Fruit fly (Drosophila melanogaster) whole organism, embryonic: ENCODE measurements around the gene CG5079.

ENCODE experiments used
- Ada2b ChIP-seq: fragments of 200-800 bp; sonication (Bioruptor generic); IDR thresholded peaks from 2 replicates; pipeline ENCODE4 v1.3.6; 2022; ENCODE audit warnings: missing biosample characterization, missing genetic modification characterization
- Aef1 ChIP-seq: fragments of 200-800 bp; sonication (Bioruptor generic); IDR thresholded peaks from 3 replicates; pipeline ENCODE4 v1.3.6; 2022; ENCODE audit warnings: missing biosample characterization, missing genetic modification characterization
- Atf3 ChIP-seq: fragments of 200-800 bp; sonication (Bioruptor generic); optimal IDR thresholded peaks from 3 replicates; lab custom pipeline; 2016; ENCODE audit warnings: missing biosample characterization, missing genetic modification characterization
- B-H1 ChIP-seq: fragments of 200-800 bp; sonication (Bioruptor generic); IDR thresholded peaks from 3 replicates; pipeline ENCODE4 v1.3.6; 2022; ENCODE audit warnings: missing biosample characterization, missing genetic modification characterization
- BtbVII ChIP-seq: fragments of 200-800 bp; sonication (Bioruptor generic); optimal IDR thresholded peaks from 3 replicates; lab custom pipeline; 2017; ENCODE audit warnings: missing biosample characterization, mild to moderate bottlenecking, missing genetic modification characterization
- CG10366 ChIP-seq: fragments of 200-800 bp; sonication (Bioruptor generic); IDR thresholded peaks from 2 replicates; pipeline ENCODE4 v1.3.6; 2022; ENCODE audit warnings: missing biosample characterization, missing genetic modification characterization
- CG10654 ChIP-seq: fragments of 200-800 bp; sonication (Bioruptor generic); optimal IDR thresholded peaks from 2 replicates; lab custom pipeline; 2016; ENCODE audit warnings: missing biosample characterization, missing genetic modification characterization
- CG11456 ChIP-seq: fragments of 200-800 bp; sonication (Bioruptor generic); IDR thresholded peaks from 3 replicates; pipeline ENCODE4 v1.3.6; 2022; ENCODE audit warnings: missing biosample characterization, missing genetic modification characterization
- CG11504 ChIP-seq: fragments of 200-800 bp; sonication (Bioruptor generic); optimal IDR thresholded peaks from 3 replicates; lab custom pipeline; 2019; ENCODE audit warnings: missing biosample characterization, mild to moderate bottlenecking, missing genetic modification characterization, moderate library complexity
- CG12391 ChIP-seq: fragments of 200-800 bp; sonication (Bioruptor generic); optimal IDR thresholded peaks from 3 replicates; lab custom pipeline; 2018; ENCODE audit warnings: missing biosample characterization, mild to moderate bottlenecking, missing genetic modification characterization, moderate library complexity
- CG13287 ChIP-seq: fragments of 200-800 bp; sonication (Bioruptor generic); IDR thresholded peaks from 2 replicates; pipeline ENCODE4 v1.3.6; 2022; ENCODE audit warnings: missing biosample characterization, missing genetic modification characterization; ENCODE audit not compliant: partially characterized antibody
- CG16779 ChIP-seq: fragments of 200-800 bp; sonication (Bioruptor generic); IDR thresholded peaks from 2 replicates; pipeline ENCODE4 v1.3.6; 2022; ENCODE audit warnings: missing biosample characterization, missing genetic modification characterization
- CG17361 ChIP-seq: fragments of 200-800 bp; sonication (Bioruptor generic); IDR thresholded peaks from 3 replicates; pipeline ENCODE4 v1.3.6; 2022; ENCODE audit warnings: missing biosample characterization, missing genetic modification characterization
- CG17912 ChIP-seq: fragments of 200-800 bp; sonication (Bioruptor generic); optimal IDR thresholded peaks from 2 replicates; lab custom pipeline; 2018; ENCODE audit warnings: missing biosample characterization, mild to moderate bottlenecking, missing genetic modification characterization
- CG2120 ChIP-seq: fragments of 200-800 bp; sonication (Bioruptor generic); optimal IDR thresholded peaks from 3 replicates; lab custom pipeline; 2016; ENCODE audit warnings: missing biosample characterization, missing genetic modification characterization
- CG2129 ChIP-seq: fragments of 200-800 bp; sonication (Bioruptor generic); IDR thresholded peaks from 2 replicates; pipeline ENCODE4 v1.3.6; 2022; ENCODE audit warnings: missing biosample characterization, missing genetic modification characterization; ENCODE audit not compliant: partially characterized antibody
- CG30403 ChIP-seq: fragments of 200-800 bp; sonication (Bioruptor generic); optimal IDR thresholded peaks from 3 replicates; lab custom pipeline; 2016; ENCODE audit warnings: missing biosample characterization, missing genetic modification characterization
- CG42726 ChIP-seq: fragments of 200-800 bp; sonication (Bioruptor generic); IDR thresholded peaks from 2 replicates; pipeline ENCODE4 v1.3.6; 2022; ENCODE audit warnings: missing biosample characterization, missing genetic modification characterization; ENCODE audit not compliant: partially characterized antibody
- CG8359 ChIP-seq: fragments of 200-800 bp; sonication (Bioruptor generic); optimal IDR thresholded peaks from 2 replicates; lab custom pipeline; 2017; ENCODE audit warnings: missing biosample characterization, mild to moderate bottlenecking, missing genetic modification characterization, borderline replicate concordance
- CG8388 ChIP-seq: fragments of 200-800 bp; sonication (Bioruptor generic); optimal IDR thresholded peaks from 2 replicates; lab custom pipeline; 2019; ENCODE audit warnings: missing biosample characterization, mild to moderate bottlenecking, missing genetic modification characterization, moderate library complexity
- CHES-1-like ChIP-seq: fragments of 200-800 bp; sonication (Bioruptor generic); optimal IDR thresholded peaks from 2 replicates; lab custom pipeline; 2016; ENCODE audit warnings: missing biosample characterization, missing genetic modification characterization
- CkIIα-i1 ChIP-seq: fragments of 200-800 bp; sonication (Bioruptor generic); IDR thresholded peaks from 2 replicates; pipeline ENCODE4 v1.3.6; 2022; ENCODE audit warnings: missing biosample characterization, missing genetic modification characterization
- Dll ChIP-seq: fragments of 200-800 bp; sonication (Bioruptor generic); IDR thresholded peaks from 4 replicates; pipeline ENCODE4 v1.3.6; 2022; ENCODE audit warnings: missing biosample characterization, missing genetic modification characterization; ENCODE audit not compliant: partially characterized antibody
- Doc3 ChIP-seq: fragments of 200-800 bp; sonication (Bioruptor generic); IDR thresholded peaks from 3 replicates; pipeline ENCODE4 v1.3.6; 2022; ENCODE audit warnings: missing biosample characterization, missing genetic modification characterization; ENCODE audit not compliant: partially characterized antibody
- HLH4C ChIP-seq: fragments of 200-800 bp; sonication (Bioruptor generic); IDR thresholded peaks from 3 replicates; pipeline ENCODE4 v1.3.6; 2022; ENCODE audit warnings: missing biosample characterization, missing genetic modification characterization; ENCODE audit not compliant: partially characterized antibody
- HLH54F ChIP-seq: fragments of 200-800 bp; sonication (Bioruptor generic); optimal IDR thresholded peaks from 3 replicates; lab custom pipeline; 2016; ENCODE audit warnings: missing biosample characterization, missing genetic modification characterization
- Hmr ChIP-seq: fragments of 200-800 bp; sonication (Bioruptor generic); optimal IDR thresholded peaks from 3 replicates; lab custom pipeline; 2017; ENCODE audit warnings: mild to moderate bottlenecking, missing biosample characterization, missing genetic modification reagents, missing genetic modification characterization
- Med ChIP-seq: fragments of 200-800 bp; sonication (Bioruptor generic); peaks from one replicate; lab custom pipeline; 2016; ENCODE audit warnings: missing biosample characterization, missing genetic modification characterization, mild to moderate bottlenecking, inconsistent platforms, moderate library complexity
- Rfx ChIP-seq: fragments of 200-800 bp; sonication (Bioruptor generic); IDR thresholded peaks from 2 replicates; pipeline ENCODE4 v1.3.6; 2022; ENCODE audit warnings: missing biosample characterization, missing genetic modification characterization
- Sry-δ ChIP-seq: fragments of 200-800 bp; sonication (Bioruptor generic); optimal IDR thresholded peaks from 2 replicates; lab custom pipeline; 2016; ENCODE audit warnings: missing biosample characterization, missing genetic modification characterization
- al ChIP-seq: fragments of 200-800 bp; sonication (Bioruptor generic); IDR thresholded peaks from 2 replicates; pipeline ENCODE4 v1.3.6; 2022; ENCODE audit warnings: missing biosample characterization, missing genetic modification characterization
- amos ChIP-seq: fragments of 200-800 bp; sonication (Bioruptor generic); IDR thresholded peaks from 2 replicates; pipeline ENCODE4 v1.3.6; 2022; ENCODE audit warnings: missing biosample characterization, missing genetic modification characterization; ENCODE audit not compliant: partially characterized antibody
- az2 ChIP-seq: fragments of 200-800 bp; sonication (Bioruptor generic); optimal IDR thresholded peaks from 3 replicates; lab custom pipeline; 2016; ENCODE audit warnings: missing biosample characterization, missing genetic modification characterization
- dm ChIP-seq: fragments of 200-800 bp; sonication (Bioruptor generic); optimal IDR thresholded peaks from 3 replicates; lab custom pipeline; 2016; ENCODE audit warnings: missing biosample characterization, missing genetic modification characterization
- dmrt11E ChIP-seq: fragments of 200-800 bp; sonication (Bioruptor generic); optimal IDR thresholded peaks from 3 replicates; lab custom pipeline; 2018; ENCODE audit warnings: missing biosample characterization, mild to moderate bottlenecking, missing genetic modification characterization, moderate library complexity
- dpn ChIP-seq, 2 experiments: fragments of 200-800 bp; sonication (Bioruptor generic); optimal IDR thresholded peaks; 3 replicates each; lab custom pipeline; 2016; ENCODE audit warnings: missing biosample characterization in 2 of 2, missing genetic modification characterization in 2 of 2
- ftz-f1 ChIP-seq: fragments of 200-800 bp; sonication (Bioruptor generic); optimal IDR thresholded peaks from 2 replicates; lab custom pipeline; 2016; ENCODE audit warnings: missing biosample characterization, missing genetic modification characterization
- hb ChIP-seq: fragments of 200-800 bp; sonication (Bioruptor generic); IDR thresholded peaks from 3 replicates; pipeline ENCODE4 v1.3.6; 2022; ENCODE audit warnings: missing biosample characterization, missing genetic modification characterization; ENCODE audit not compliant: partially characterized antibody
- ind ChIP-seq: fragments of 200-800 bp; sonication (Bioruptor generic); optimal IDR thresholded peaks from 3 replicates; lab custom pipeline; 2016; ENCODE audit warnings: missing biosample characterization, missing genetic modification characterization
- lbe ChIP-seq: fragments of 200-800 bp; sonication (Bioruptor generic); optimal IDR thresholded peaks from 2 replicates; lab custom pipeline; 2016; ENCODE audit warnings: missing biosample characterization, mild to moderate bottlenecking, missing genetic modification characterization
- maf-S ChIP-seq: fragments of 200-800 bp; sonication (Bioruptor generic); optimal IDR thresholded peaks from 2 replicates; lab custom pipeline; 2016; ENCODE audit warnings: missing biosample characterization, missing genetic modification characterization
- nmo ChIP-seq: fragments of 200-800 bp; sonication (Bioruptor generic); optimal IDR thresholded peaks from 2 replicates; lab custom pipeline; 2018; ENCODE audit warnings: missing biosample characterization, mild to moderate bottlenecking, missing genetic modification characterization, moderate library complexity
- prd ChIP-seq, 3 experiments: fragments of >200 bp in 2 of 3; fragments of 200-800 bp in 1 of 3; sonication (Bioruptor generic) in 1 of 3; optimal IDR thresholded peaks in 2 of 3; IDR thresholded peaks in 1 of 3; 2 replicates in 2 of 3; 3 replicates in 1 of 3; pipeline versions ENCODE4 v1.3.6 to Lab custom; 2017 to 2022; ENCODE audit warnings: missing biosample characterization in 1 of 3, missing genetic modification characterization in 1 of 3
- rib ChIP-seq: fragments of 200-800 bp; sonication (Bioruptor generic); IDR thresholded peaks from 2 replicates; pipeline ENCODE4 v1.3.6; 2022; ENCODE audit warnings: missing biosample characterization, missing genetic modification characterization
- row ChIP-seq: fragments of 200-800 bp; sonication (Bioruptor generic); IDR thresholded peaks from 3 replicates; pipeline ENCODE4 v1.3.6; 2022; ENCODE audit warnings: missing biosample characterization, missing genetic modification characterization
- salm ChIP-seq: fragments of 200-800 bp; sonication (Bioruptor generic); optimal IDR thresholded peaks from 2 replicates; lab custom pipeline; 2018; ENCODE audit warnings: missing biosample characterization, mild to moderate bottlenecking, missing genetic modification characterization
- tio ChIP-seq: fragments of 200-800 bp; sonication (Bioruptor generic); optimal IDR thresholded peaks from 2 replicates; lab custom pipeline; 2017; ENCODE audit warnings: missing biosample characterization, missing genetic modification characterization, inconsistent platforms
- vvl ChIP-seq: fragments of 200-800 bp; sonication (Bioruptor generic); IDR thresholded peaks from 2 replicates; pipeline ENCODE4 v1.3.6; 2022; ENCODE audit warnings: missing biosample characterization, missing genetic modification characterization

Gene CG5079

DNA sequence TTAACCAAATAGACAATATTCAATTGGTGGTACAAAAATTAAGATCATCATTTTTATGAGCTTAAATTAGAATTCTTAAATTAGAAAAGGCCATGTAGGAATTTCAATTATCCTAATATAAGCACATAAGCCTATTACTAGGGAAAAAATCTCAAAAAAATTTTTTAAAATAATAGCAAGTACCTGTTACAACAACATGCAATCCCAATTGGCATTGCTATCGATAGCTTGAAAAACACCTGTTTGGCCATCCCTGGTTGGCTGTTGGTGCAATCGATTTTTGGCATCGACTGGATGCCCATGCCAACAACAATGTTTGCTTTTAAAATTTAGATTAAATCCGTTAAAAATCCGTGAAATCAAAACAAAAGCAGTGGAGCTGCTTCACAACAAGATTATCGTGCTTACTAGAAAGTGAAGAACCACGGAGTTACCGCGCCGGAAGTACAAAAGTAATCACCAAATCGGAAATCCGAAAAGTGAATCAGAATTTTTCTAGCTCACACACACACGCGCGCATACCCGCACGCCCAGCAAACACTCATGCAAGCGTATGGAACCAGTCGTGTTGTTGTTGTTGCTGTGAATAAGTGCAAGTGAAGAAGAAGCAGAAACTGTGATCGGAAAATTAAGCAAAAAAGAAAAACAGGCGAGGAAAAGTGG lies 48.2 kb downstream of the CG5079 start, which contains the start of gene RASSF8 (continued):
- TF ChIP-seq salm, result no peak
- peak; percentile 73 for TF ChIP-seq amos (GFP tag; lab: Robert Waterston, UW)
- TF ChIP-seq tio (GFP tag; lab: Kevin White, UChicago), result no peak
- peak; percentile 62; the same call in 1 of the 3 replicates for TF ChIP-seq CG11456 (GFP tag; lab: Robert Waterston, UW)
- TF ChIP-seq Sry-δ, result peak; percentile 77
- TF ChIP-seq CG17912 (GFP tag; lab: Kevin White, UChicago), result no peak
- peak; percentile 18 for TF ChIP-seq ind (GFP tag; lab: Kevin White, UChicago)
- TF ChIP-seq Ada2b (GFP tag; lab: Robert Waterston, UW), result no peak
- no peak for TF ChIP-seq CkIIα-i1 (GFP tag; lab: Robert Waterston, UW)
- peak; percentile 60 for TF ChIP-seq HLH54F (GFP tag; lab: Kevin White, UChicago)
- peak; percentile 53; the same call in 1 of the 3 replicates for TF ChIP-seq CG17361 (GFP tag; lab: Robert Waterston, UW)
- TF ChIP-seq CG8359 (GFP tag; lab: Kevin White, UChicago), result no peak
- TF ChIP-seq Med (GFP tag; lab: Kevin White, UChicago), result peak; percentile 79
- peak; percentile 82 for TF ChIP-seq row (GFP tag; lab: Robert Waterston, UW)
- TF ChIP-seq CG30403 (GFP tag; lab: Kevin White, UChicago), result peak; percentile 63
- TF ChIP-seq hb (GFP tag; lab: Robert Waterston, UW), result peak; percentile 65; the same call in 2 of the 3 replicates
- TF ChIP-seq CG13287 (GFP tag; lab: Robert Waterston, UW), result peak; percentile 71
- TF ChIP-seq B-H1 (GFP tag; lab: Robert Waterston, UW), result no peak
- no peak; the same call in 1 of the 2 replicates for TF ChIP-seq vvl (GFP tag; lab: Robert Waterston, UW)
- peak; percentile 65 for TF ChIP-seq CG42726 (GFP tag; lab: Robert Waterston, UW)
- TF ChIP-seq dpn (GFP tag; optimal IDR thresholded peaks at IDR 0.05; lab: Kevin White, UChicago), result peak; percentile 8 to 45
- peak; percentile 68 for TF ChIP-seq HLH4C
- TF ChIP-seq lbe (GFP tag; lab: Kevin White, UChicago), result no peak
- TF ChIP-seq Atf3, result no peak
- no peak for TF ChIP-seq Hmr (GFP tag; lab: Kevin White, UChicago)
- TF ChIP-seq CG8388 (GFP tag; lab: Kevin White, UChicago), result no peak
- TF ChIP-seq CG16779 (GFP tag; lab: Robert Waterston, UW), result no peak
- peak; percentile 19 for TF ChIP-seq CG10654 (GFP tag; lab: Kevin White, UChicago)
- no peak for TF ChIP-seq maf-S (GFP tag; lab: Kevin White, UChicago)
- TF ChIP-seq Doc3 (GFP tag; lab: Robert Waterston, UW), result peak; percentile 52; the same call in 1 of the 3 replicates
- TF ChIP-seq CHES-1-like, result peak; percentile 21
- TF ChIP-seq CG10366 (GFP tag; lab: Robert Waterston, UW), result peak; percentile 50; the same call in 1 of the 2 replicates
- no peak for TF ChIP-seq CG2129 (GFP tag; lab: Robert Waterston, UW)
- peak; percentile 66 for TF ChIP-seq Aef1 (GFP tag; lab: Robert Waterston, UW)
- peak; percentile 72 for TF ChIP-seq Dll (GFP tag; lab: Robert Waterston, UW)
- no peak for TF ChIP-seq rib (GFP tag; lab: Robert Waterston, UW)
- no peak for TF ChIP-seq dmrt11E (tag; lab: Kevin White, UChicago)
- peak; percentile 30 for TF ChIP-seq CG12391 (tag; lab: Kevin White, UChicago)
- peak; percentile 76 for TF ChIP-seq Rfx (GFP tag; lab: Robert Waterston, UW)
- TF ChIP-seq ftz-f1, result no peak
- TF ChIP-seq nmo (GFP tag; lab: Kevin White, UChicago), result peak; percentile 42
- TF ChIP-seq prd (optimal IDR thresholded peaks at IDR 0.05; lab: Kevin White, UChicago), result no peak
- 0 out of 3 replicates have a peak, but pooled peaks have one; percentile 10 for TF ChIP-seq prd (GFP tag; IDR thresholded peaks at IDR 0.05; lab: Robert Waterston, UW)
- peak; percentile 25 for TF ChIP-seq dm (GFP tag; lab: Kevin White, UChicago)
- no peak for TF ChIP-seq BtbVII (GFP tag; lab: Kevin White, UChicago)
- TF ChIP-seq CG11504 (tag; lab: Kevin White, UChicago), result peak; percentile 33
- peak; percentile 67 for TF ChIP-seq CG2120 (GFP tag; lab: Kevin White, UChicago)
- TF ChIP-seq az2 (GFP tag; lab: Kevin White, UChicago), result no peak
- TF ChIP-seq al (GFP tag; lab: Robert Waterston, UW), result peak; percentile 13; the same call in 1 of the 2 replicates
